Worm (Caenorhabditis elegans) whole organism, L4 larva: ENCODE measurements around the gene Y75B8A.39.

Source experiments
- D1046.2 ChIP-seq: fragments of 200-800 bp; sonication (Bioruptor generic); IDR thresholded peaks from 2 replicates; pipeline ENCODE4 v1.3.6; 2022; ENCODE audit warnings: missing genetic modification characterization, missing compliant biosample characterization
- F49E8.2 ChIP-seq: sonication (generic microtip); optimal IDR thresholded peaks from 2 replicates; lab custom pipeline; 2016; ENCODE audit warnings: missing compliant biosample characterization, mild to moderate bottlenecking, missing genetic modification characterization, borderline replicate concordance
- R02D3.7 ChIP-seq: fragments of 150-350 bp; sonication (generic microtip); optimal IDR thresholded peaks from 3 replicates; lab custom pipeline; 2014; ENCODE audit warnings: missing biosample characterization, missing genetic modification characterization
- T26A8.4 ChIP-seq: fragments of 200-800 bp; sonication (Bioruptor generic); IDR thresholded peaks from 2 replicates; pipeline ENCODE4 v1.3.6; 2022; ENCODE audit warnings: missing genetic modification characterization, missing compliant biosample characterization
- Y48G9A.11 ChIP-seq: fragments of 200-800 bp; sonication (Bioruptor generic); IDR thresholded peaks from 2 replicates; pipeline ENCODE4 v1.3.6; 2022; ENCODE audit warnings: missing genetic modification reagents, missing genetic modification characterization, missing compliant biosample characterization
- Y5F2A.4 ChIP-seq: fragments of 200-800 bp; sonication (Bioruptor generic); optimal IDR thresholded peaks from 2 replicates; lab custom pipeline; 2018; ENCODE audit warnings: mild to moderate bottlenecking, missing genetic modification characterization, missing compliant biosample characterization
- aha-1 ChIP-seq: fragments of 150-350 bp; peaks from one replicate; lab custom pipeline; 2014; ENCODE audit warnings: missing biosample characterization, missing genetic modification characterization
- aly-2 ChIP-seq: sonication (generic microtip); optimal IDR thresholded peaks from 2 replicates; lab custom pipeline; 2018; ENCODE audit warnings: missing biosample characterization, missing genetic modification characterization
- attf-4 ChIP-seq: sonication (generic microtip); optimal IDR thresholded peaks from 3 replicates; lab custom pipeline; 2017; ENCODE audit warnings: missing biosample characterization, missing genetic modification characterization
- ceh-62 ChIP-seq: sonication (generic microtip); optimal IDR thresholded peaks from 2 replicates; lab custom pipeline; 2017; ENCODE audit warnings: missing biosample characterization, missing genetic modification characterization
- dmd-6 ChIP-seq: fragments of 200-800 bp; sonication (Bioruptor generic); IDR thresholded peaks from 2 replicates; pipeline ENCODE4 v1.3.6; 2022; ENCODE audit warnings: missing genetic modification reagents, missing genetic modification characterization, missing compliant biosample characterization
- dmd-8 ChIP-seq: fragments of 200-800 bp; sonication (Bioruptor generic); IDR thresholded peaks from 2 replicates; pipeline ENCODE4 v1.3.6; 2022; ENCODE audit warnings: missing genetic modification characterization, missing compliant biosample characterization
- dmd-9 ChIP-seq: fragments of 200-800 bp; sonication (Bioruptor generic); IDR thresholded peaks from 2 replicates; pipeline ENCODE4 v1.3.6; 2022; ENCODE audit warnings: missing genetic modification reagents, missing genetic modification characterization, missing compliant biosample characterization
- dpl-1 ChIP-seq: fragments of 150-350 bp; optimal IDR thresholded peaks from 2 replicates; lab custom pipeline; 2014; ENCODE audit warnings: missing biosample characterization, missing genetic modification reagents, missing genetic modification characterization
- fkh-10 ChIP-seq: fragments of 150-350 bp; optimal IDR thresholded peaks from 2 replicates; lab custom pipeline; 2014; ENCODE audit warnings: missing biosample characterization, missing genetic modification reagents, missing genetic modification characterization
- gei-8 ChIP-seq: fragments of 200-800 bp; sonication (Bioruptor generic); optimal IDR thresholded peaks from 2 replicates; lab custom pipeline; 2018; ENCODE audit warnings: mild to moderate bottlenecking, missing genetic modification characterization, missing compliant biosample characterization
- hif-1 ChIP-seq, 2 experiments: sonication (generic microtip); optimal IDR thresholded peaks; 2 replicates each; lab custom pipeline; 2016 to 2017; ENCODE audit warnings: missing compliant biosample characterization in 2 of 2, missing genetic modification characterization in 2 of 2, missing genetic modification reagents in 2 of 2, missing genotype in 2 of 2, mild to moderate bottlenecking in 1 of 2
- hmg-1.1 ChIP-seq: fragments of 200-800 bp; sonication (Bioruptor generic); IDR thresholded peaks from 2 replicates; pipeline ENCODE4 v1.3.6; 2022; ENCODE audit warnings: missing genetic modification reagents, missing genetic modification characterization, missing compliant biosample characterization
- jun-1 ChIP-seq: fragments of 150-350 bp; optimal IDR thresholded peaks from 2 replicates; lab custom pipeline; 2014; ENCODE audit warnings: missing biosample characterization, missing genetic modification reagents, missing genetic modification characterization
- lin-13 ChIP-seq: fragments of 150-350 bp; optimal IDR thresholded peaks from 2 replicates; lab custom pipeline; 2014; ENCODE audit warnings: missing biosample characterization, missing genetic modification reagents, missing genetic modification characterization
- lir-3 ChIP-seq: sonication (generic microtip); optimal IDR thresholded peaks from 2 replicates; lab custom pipeline; 2016; ENCODE audit warnings: mild to moderate bottlenecking, missing genetic modification characterization, missing compliant biosample characterization
- madf-5 ChIP-seq, 2 experiments: fragments of 200-800 bp; sonication (Bioruptor generic); IDR thresholded peaks; 2 replicates each; pipeline ENCODE4 v1.3.6; 2022; ENCODE audit warnings: missing compliant biosample characterization in 2 of 2, missing genetic modification characterization in 2 of 2
- mxl-2 ChIP-seq: fragments of 200-800 bp; sonication (Bioruptor generic); conservative IDR thresholded peaks from 2 replicates; pipeline ENCODE4 v1.3.6; 2022; ENCODE audit warnings: missing genetic modification reagents, missing genetic modification characterization, missing compliant biosample characterization
- nhr-11 ChIP-seq: fragments of 150-350 bp; optimal IDR thresholded peaks from 2 replicates; lab custom pipeline; 2014; ENCODE audit warnings: missing biosample characterization, missing genetic modification characterization
- nhr-48 ChIP-seq: sonication (generic microtip); optimal IDR thresholded peaks from 2 replicates; lab custom pipeline; 2016; ENCODE audit warnings: mild to moderate bottlenecking, missing genetic modification characterization, missing compliant biosample characterization
- set-16 ChIP-seq: fragments of 200-800 bp; sonication (Bioruptor generic); IDR thresholded peaks from 2 replicates; pipeline ENCODE4 v1.3.6; 2022; ENCODE audit warnings: missing genetic modification reagents, missing genetic modification characterization, missing compliant biosample characterization
- tag-97 ChIP-seq: fragments of 200-800 bp; sonication (Bioruptor generic); IDR thresholded peaks from 2 replicates; pipeline ENCODE4 v1.3.6; 2022; ENCODE audit warnings: missing genetic modification characterization, missing compliant biosample characterization
- unc-130 ChIP-seq: sonication (generic microtip); optimal IDR thresholded peaks from 2 replicates; lab custom pipeline; 2016; ENCODE audit warnings: missing genetic modification reagents, missing genetic modification characterization, missing compliant biosample characterization
- unc-39 ChIP-seq: sonication (generic microtip); optimal IDR thresholded peaks from 2 replicates; lab custom pipeline; 2017; ENCODE audit warnings: missing biosample characterization, missing genetic modification characterization
- unc-62 ChIP-seq, 3 experiments: fragments of 150-350 bp in 1 of 3; sonication (generic microtip); optimal IDR thresholded peaks in 2 of 3; peaks in 1 of 3; 1 replicate in 1 of 3; 2 replicates in 2 of 3; lab custom pipeline; 2014 to 2017; ENCODE audit warnings: missing biosample characterization in 3 of 3, missing genetic modification characterization in 3 of 3, missing genetic modification reagents in 3 of 3, missing genotype in 1 of 3
- zfp-2 ChIP-seq: sonication (generic microtip); optimal IDR thresholded peaks from 2 replicates; lab custom pipeline; 2016; ENCODE audit warnings: mild to moderate bottlenecking, missing genetic modification characterization, missing compliant biosample characterization
- zip-2 ChIP-seq: fragments of 150-350 bp; optimal IDR thresholded peaks from 2 replicates; lab custom pipeline; 2014; ENCODE audit warnings: missing biosample characterization, missing genetic modification characterization

The Y75B8A.39 gene

DNA sequence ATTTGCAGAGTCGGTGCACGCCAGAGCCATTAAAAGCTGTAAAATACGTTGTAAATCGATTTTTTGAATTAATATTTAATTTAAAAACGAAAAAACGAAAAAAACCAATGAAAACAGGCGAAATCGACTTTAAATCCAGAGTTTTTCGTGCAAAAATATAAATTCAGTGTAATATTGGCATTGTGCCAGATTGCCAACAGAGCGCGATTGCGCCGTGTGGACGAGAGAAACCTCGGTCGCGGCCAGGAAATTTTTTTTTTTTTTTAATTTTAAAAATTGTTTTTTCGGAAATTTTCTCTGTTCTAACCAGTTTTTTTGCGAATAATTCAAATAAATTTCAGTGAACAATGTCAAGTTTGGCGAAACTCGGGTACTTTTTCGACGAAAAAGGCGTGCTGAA is 38.3 kb downstream of the Y75B8A.39 start, which contains the start of the genes pph-4.1 and Y75B8A.31 (continued):
- no peak for TF ChIP-seq dmd-8 (GFP tag; lab: Robert Waterston, UW)
- TF ChIP-seq set-16 (GFP tag; lab: Robert Waterston, UW) = no peak
- no peak for TF ChIP-seq nhr-11 (tag; lab: Kevin White, UChicago)
- TF ChIP-seq unc-62 (GFP tag; optimal IDR thresholded peaks at IDR 0.05 in 1 of 2; lab: Kevin White, UChicago) = no peak
- no peak for TF ChIP-seq unc-62 (tag; optimal IDR thresholded peaks at IDR 0.05; lab: Kevin White, UChicago)
- no peak for TF ChIP-seq attf-4 (tag; lab: Kevin White, UChicago)
- TF ChIP-seq hmg-1.1 (GFP tag; lab: Robert Waterston, UW) = 0 out of 2 replicates have a peak, but pooled peaks have one; percentile 16
- TF ChIP-seq dmd-9 (GFP tag; lab: Robert Waterston, UW) = peak; percentile 92
- no peak for TF ChIP-seq D1046.2
- no peak for TF ChIP-seq lir-3 (tag; lab: Kevin White, UChicago)
- peak; percentile 37 to 95 for TF ChIP-seq hif-1 (tag; optimal IDR thresholded peaks at IDR 0.05; lab: Kevin White, UChicago)
- no peak for TF ChIP-seq mxl-2
- peak; percentile 83 for TF ChIP-seq dpl-1 (GFP tag; lab: Kevin White, UChicago)
- no peak for TF ChIP-seq jun-1
- TF ChIP-seq unc-130 (GFP tag; lab: Kevin White, UChicago) = peak; percentile 95
- TF ChIP-seq Y5F2A.4 (GFP tag; lab: Kevin White, UChicago) = no peak
- TF ChIP-seq nhr-48 = peak; percentile 30
- no peak for TF ChIP-seq aly-2 (tag; lab: Kevin White, UChicago)
- no peak for TF ChIP-seq gei-8
- TF ChIP-seq fkh-10 = no peak
- no peak for TF ChIP-seq ceh-62 (tag; lab: Kevin White, UChicago)

DNA sequence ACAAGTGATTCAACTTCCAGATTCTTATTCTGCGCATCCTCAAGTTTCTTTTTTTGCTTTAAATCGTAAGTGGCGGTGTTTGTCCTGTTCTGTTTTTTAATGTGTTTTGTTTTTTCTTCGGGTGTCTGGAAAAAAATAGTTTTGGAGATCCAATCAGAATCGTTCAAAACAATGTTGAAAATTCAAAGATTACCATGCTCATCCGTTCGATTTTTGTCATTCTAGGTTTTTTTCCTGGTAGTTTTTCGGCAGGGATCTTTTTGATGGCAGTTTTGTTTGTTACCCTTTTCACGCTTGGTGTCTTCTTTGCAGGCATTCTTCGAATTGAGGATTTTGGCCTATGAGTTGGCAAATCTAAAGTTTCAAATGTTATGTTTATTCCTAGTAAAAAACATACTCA is 43.6 kb downstream of the Y75B8A.39 start:
- TF ChIP-seq zip-2 (tag; lab: Kevin White, UChicago) (no peak), aha-1 (peak; percentile 91), tag-97 (no peak), T26A8.4 (no peak)
- TF ChIP-seq, all 104 proteins: peak for 1

DNA sequence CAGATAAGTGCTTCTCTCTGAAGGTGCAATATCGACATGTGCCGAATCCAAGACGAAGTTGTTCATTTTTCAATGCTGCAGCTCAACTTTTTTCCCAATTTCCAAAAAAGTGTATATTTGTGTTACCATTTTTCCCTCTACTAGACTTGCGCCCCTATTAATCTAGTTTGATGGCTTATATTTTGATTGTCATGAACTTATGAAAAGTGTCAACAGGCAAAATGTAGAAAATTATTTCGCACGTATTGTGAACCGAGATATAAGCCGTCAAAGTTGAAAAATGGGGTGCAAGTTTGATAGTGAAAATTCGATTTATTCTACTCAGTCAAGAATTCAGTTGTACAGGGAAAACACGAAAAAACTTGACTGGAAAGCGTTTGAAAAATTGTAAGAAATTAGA is 45.5 kb downstream of the Y75B8A.39 start, which contains the start of gene Y75B8A.32:
TSS of gene Y75B8A.32 (minus strand) at position 101 of the 400 bp plus-strand sequence.
- TF ChIP-seq madf-5 (GFP tag; IDR thresholded peaks at IDR 0.05; lab: Robert Waterston, UW) = no peak
- no peak for TF ChIP-seq R02D3.7
- no peak for TF ChIP-seq lin-13 (GFP tag; lab: Kevin White, UChicago)
- no peak for TF ChIP-seq mxl-2
- no peak for TF ChIP-seq fkh-10
- no peak for TF ChIP-seq aly-2 (tag; lab: Kevin White, UChicago)
- TF ChIP-seq gei-8 = no peak
- TF ChIP-seq zfp-2 (tag; lab: Kevin White, UChicago) = no peak
- no peak for TF ChIP-seq F49E8.2 (tag; lab: Kevin White, UChicago)
- no peak for TF ChIP-seq unc-62 (GFP tag; optimal IDR thresholded peaks at IDR 0.05 in 1 of 2; lab: Kevin White, UChicago)
- TF ChIP-seq unc-62 (tag; optimal IDR thresholded peaks at IDR 0.05; lab: Kevin White, UChicago) = no peak
- TF ChIP-seq dmd-6 = no peak
- TF ChIP-seq, all 104 proteins: peak for 0

DNA sequence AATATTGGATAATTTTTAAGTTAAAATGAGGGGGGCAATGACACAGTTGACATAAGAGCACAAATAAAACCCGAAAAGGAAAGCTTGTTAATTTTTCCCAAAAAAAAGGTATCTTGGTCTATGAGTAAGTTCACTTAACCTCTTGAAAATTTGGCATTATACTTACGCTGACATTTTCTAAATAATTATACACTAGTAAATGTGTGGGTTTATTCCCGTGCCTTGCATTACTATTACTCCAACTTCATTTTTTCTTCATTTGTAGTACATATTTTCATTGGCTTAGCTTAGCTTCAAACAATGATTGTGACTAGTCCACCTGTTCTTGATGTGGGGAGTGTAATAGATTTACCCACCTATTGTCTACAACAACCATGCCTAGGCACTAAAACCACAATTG is 46.3 kb downstream of the Y75B8A.39 start, which contains the start of gene Y75B8A.34:
TSS of gene Y75B8A.34 (plus strand) at position 301 of the 400 bp plus-strand sequence.
- no peak for TF ChIP-seq unc-39 (tag; lab: Kevin White, UChicago)

ce11 chrIII:12362942-12363341 is 50.0 kb downstream of the Y75B8A.39 start:
- peak; percentile 79 for TF ChIP-seq Y48G9A.11 (GFP tag; lab: Robert Waterston, UW)

- TF ChIP-seq Y48G9A.11 (GFP tag; lab: Robert Waterston, UW) = peak; percentile 83
- TF ChIP-seq, all 104 proteins: peak for 1; not testable (repeated sequence) for 103
Observed at ce11 chrIII:12363545-12363944, 50.6 kb downstream of the Y75B8A.39 start.
